Fruit fly (Drosophila melanogaster) whole organism, embryonic: ENCODE measurements around the gene eIF2Bepsilon.
A peak's percentile ranks its signal among the peaks of the same experiment; 100 is the strongest.

Experiments used
- CG17912 ChIP-seq: fragments of 200-800 bp; sonication (Bioruptor generic); optimal IDR thresholded peaks from 2 replicates; lab custom pipeline; 2018; ENCODE audit warnings: missing biosample characterization, mild to moderate bottlenecking, missing genetic modification characterization
- CG7745 ChIP-seq: fragments of 200-800 bp; sonication (Bioruptor generic); optimal IDR thresholded peaks from 2 replicates; lab custom pipeline; 2018; ENCODE audit warnings: missing biosample characterization, mild to moderate bottlenecking, missing genetic modification characterization, moderate library complexity
- CG7987 ChIP-seq: fragments of 200-800 bp; sonication (Bioruptor generic); optimal IDR thresholded peaks from 2 replicates; lab custom pipeline; 2018; ENCODE audit warnings: missing biosample characterization, mild to moderate bottlenecking, missing genetic modification characterization, moderate library complexity
- CG8765 ChIP-seq: fragments of 200-800 bp; sonication (Bioruptor generic); IDR thresholded peaks from 2 replicates; pipeline ENCODE4 v1.3.6; 2022; ENCODE audit warnings: missing biosample characterization, missing genetic modification characterization
- Fer1 ChIP-seq: fragments of 200-800 bp; sonication (Bioruptor generic); optimal IDR thresholded peaks from 2 replicates; lab custom pipeline; 2017; ENCODE audit warnings: missing biosample characterization, mild to moderate bottlenecking, missing genetic modification characterization
- Med ChIP-seq: fragments of 200-800 bp; sonication (Bioruptor generic); peaks from one replicate; lab custom pipeline; 2016; ENCODE audit warnings: missing biosample characterization, missing genetic modification characterization, mild to moderate bottlenecking, inconsistent platforms, moderate library complexity
- NK7.1 ChIP-seq: fragments of 200-800 bp; sonication (Bioruptor generic); optimal IDR thresholded peaks from 3 replicates; lab custom pipeline; 2016; ENCODE audit warnings: missing biosample characterization, missing genetic modification characterization
- ewg ChIP-seq: fragments of 200-800 bp; sonication (Bioruptor generic); optimal IDR thresholded peaks from 3 replicates; lab custom pipeline; 2017; ENCODE audit warnings: mild to moderate bottlenecking, missing biosample characterization, missing genetic modification reagents, missing genetic modification characterization
- gfzf ChIP-seq: fragments of 200-800 bp; sonication (Bioruptor generic); optimal IDR thresholded peaks from 2 replicates; lab custom pipeline; 2016; ENCODE audit warnings: missing biosample characterization, mild to moderate bottlenecking, missing genetic modification characterization, moderate library complexity
- grau ChIP-seq: fragments of 200-800 bp; optimal IDR thresholded peaks from 3 replicates; lab custom pipeline; 2019; ENCODE audit warnings: missing biosample characterization, mild to moderate bottlenecking, missing genetic modification characterization, moderate library complexity
- onecut ChIP-seq: fragments of 200-800 bp; sonication (Bioruptor generic); IDR thresholded peaks from 2 replicates; pipeline ENCODE4 v1.3.6; 2022; ENCODE audit warnings: missing biosample characterization, missing genetic modification characterization
- twi ChIP-seq: fragments of 200-800 bp; optimal IDR thresholded peaks from 2 replicates; lab custom pipeline; 2019; ENCODE audit warnings: missing biosample characterization, mild to moderate bottlenecking, missing genetic modification characterization, moderate library complexity
- zen ChIP-seq: fragments of 200-800 bp; sonication (Bioruptor generic); optimal IDR thresholded peaks from 3 replicates; lab custom pipeline; 2018; ENCODE audit warnings: missing biosample characterization, mild to moderate bottlenecking, missing genetic modification characterization, moderate library complexity

dm6 chrX:1922765-1923501 lies at the start of gene eIF2Bepsilon, which contains the start of gene Ocrl:
- no peak for TF ChIP-seq CG7745 (tag; lab: Kevin White, UChicago)
- TF ChIP-seq NK7.1: no peak
- peak; percentile 53 for TF ChIP-seq Fer1 (GFP tag; lab: Kevin White, UChicago)
- no peak for TF ChIP-seq ewg
- no peak for TF ChIP-seq CG8765 (GFP tag; lab: Robert Waterston, UW)
- TF ChIP-seq gfzf (GFP tag; lab: Kevin White, UChicago): peak; percentile 99
- TF ChIP-seq Med (GFP tag; lab: Kevin White, UChicago): peak; percentile 62
- no peak for TF ChIP-seq twi (tag; lab: Kevin White, UChicago)
- peak; percentile 56 for TF ChIP-seq zen (tag; lab: Kevin White, UChicago)
- no peak for TF ChIP-seq CG7987 (GFP tag; lab: Kevin White, UChicago)
- TF ChIP-seq CG17912 (GFP tag; lab: Kevin White, UChicago): no peak
- no peak for TF ChIP-seq onecut (GFP tag; lab: Robert Waterston, UW)
- no peak for TF ChIP-seq grau (tag; lab: Kevin White, UChicago)
